Fruit fly (Drosophila melanogaster) ovary, adult (tissue): ENCODE measurements around the gene Skadu.
A peak's percentile ranks its signal among the peaks of the same experiment; 100 is the strongest.

Source experiments
- CG17801 ChIP-seq: fragments of 200-800 bp; optimal IDR thresholded peaks from 2 replicates; lab custom pipeline; 2019; ENCODE audit warnings: missing biosample characterization, mild to moderate bottlenecking, missing genetic modification characterization, moderate library complexity; ENCODE audit not compliant: partially characterized antibody

Gene Skadu

dm6 chr2L:15547219-15547618, at the start of gene Skadu:
Gene Skadu, plus strand, starts transcription at chr2L:15547519.
- TF ChIP-seq CG17801 (GFP tag; lab: Kevin White, UChicago) = no peak

- peak; percentile 16 for TF ChIP-seq CG17801 (GFP tag; lab: Kevin White, UChicago)
Measured at dm6 chr2L:15498885-15499696, 48.2 kb upstream of the Skadu start, which contains the start of gene lace. Gene lace, plus strand, starts transcription at chr2L:15499127.

- no peak for TF ChIP-seq CG17801 (GFP tag; lab: Kevin White, UChicago)
Measured at dm6 chr2L:15499697-15500563, 47.4 kb upstream of the Skadu start.

dm6 chr2L:15500910-15501521, 46.3 kb upstream of the Skadu start:
- TF ChIP-seq CG17801 (GFP tag; lab: Kevin White, UChicago) = no peak

- no peak for TF ChIP-seq CG17801 (GFP tag; lab: Kevin White, UChicago)
Measured at dm6 chr2L:15504534-15504933, 42.8 kb upstream of the Skadu start.

- TF ChIP-seq CG17801 (GFP tag; lab: Kevin White, UChicago) = no peak
Measured at dm6 chr2L:15537402-15537801, 9.9 kb upstream of the Skadu start.

dm6 chr2L:15550072-15550471, 2.8 kb downstream of the Skadu start, which contains the start of gene CG15256:
Gene CG15256, plus strand, starts transcription at chr2L:15550372.
- TF ChIP-seq CG17801 (GFP tag; lab: Kevin White, UChicago) = no peak

- no peak for TF ChIP-seq CG17801 (GFP tag; lab: Kevin White, UChicago)
Measured at dm6 chr2L:15552480-15552879, 5.2 kb downstream of the Skadu start, which contains the start of gene kek3. Gene kek3, plus strand, starts transcription at chr2L:15552723.

- TF ChIP-seq CG17801 (GFP tag; lab: Kevin White, UChicago) = no peak
Measured at dm6 chr2L:15555770-15556169, 8.5 kb downstream of the Skadu start.
